Fruit fly (Drosophila melanogaster): Measurements from ENCODE around the gene CG31380.

DNA sequence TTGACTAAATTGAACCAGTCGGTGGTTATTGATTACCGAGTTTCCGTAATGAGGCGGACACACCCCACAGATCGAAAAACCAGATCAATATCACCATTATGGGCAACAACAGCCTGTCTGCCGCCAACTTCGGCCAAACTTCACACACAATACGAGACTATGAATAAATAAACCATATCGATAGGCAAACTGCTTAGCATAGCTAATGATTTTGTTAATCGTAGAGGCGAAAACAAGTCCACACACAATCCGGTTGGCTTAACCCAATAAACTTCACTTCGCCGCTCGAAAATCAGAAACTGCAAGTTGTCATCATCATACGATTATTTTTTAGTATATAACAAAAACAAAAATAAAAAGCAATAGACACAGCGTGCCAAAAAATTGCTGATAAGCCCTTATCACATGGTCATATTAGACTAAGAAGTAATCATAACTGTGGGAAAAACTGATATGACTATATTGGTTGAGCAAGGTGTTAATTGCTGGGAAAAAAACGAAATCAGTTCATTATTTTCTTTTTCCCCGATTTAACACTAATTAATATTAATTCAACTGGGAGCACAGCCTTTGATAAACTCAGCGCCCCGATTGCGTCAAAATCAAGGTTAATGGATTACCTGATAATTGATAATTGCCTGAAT is 33.3 kb downstream of the CG31380 start:
- TF ChIP-seq Snoo (tag; optimal IDR thresholded peaks at IDR 0.05) (no peak), CG13204 (GFP tag; optimal IDR thresholded peaks at IDR 0.05) (no peak), CG15710 (tag; optimal IDR thresholded peaks at IDR 0.05) (no peak), CG14655 (GFP tag; optimal IDR thresholded peaks at IDR 0.05) (no peak), CG12605 (GFP tag; IDR thresholded peaks at IDR 0.05) (no peak), CG10348 (GFP tag; IDR thresholded peaks at IDR 0.05) (no peak), gl (tag; optimal IDR thresholded peaks at IDR 0.05) (no peak), CG9948 (tag; optimal IDR thresholded peaks at IDR 0.05) (no peak)

Measured in whole organism, pupa.